Worm (Caenorhabditis elegans) whole organism, early embryonic: Measurements from ENCODE around the gene alh-12.

Experiments used
- aly-1 ChIP-seq: sonication (generic microtip); optimal IDR thresholded peaks from 2 replicates; lab custom pipeline; 2016; ENCODE audit warnings: missing genetic modification characterization, missing compliant biosample characterization
- ceh-13 ChIP-seq: fragments of 200-800 bp; sonication (Bioruptor generic); optimal IDR thresholded peaks from 2 replicates; lab custom pipeline; 2018; ENCODE audit warnings: mild to moderate bottlenecking, missing genetic modification characterization, missing compliant biosample characterization
- flt-1 ChIP-seq: fragments of 200-800 bp; sonication (Bioruptor generic); IDR thresholded peaks from 2 replicates; pipeline ENCODE4 v1.3.6; 2022; ENCODE audit warnings: missing genetic modification characterization, missing compliant biosample characterization
- tbx-37 ChIP-seq: fragments of 200-800 bp; sonication (Bioruptor generic); conservative IDR thresholded peaks from 2 replicates; pipeline ENCODE4 v1.3.6; 2022; ENCODE audit warnings: missing genetic modification reagents, missing genetic modification characterization, missing compliant biosample characterization

- TF ChIP-seq ceh-13 (GFP tag; lab: Kevin White, UChicago) (no peak), aly-1 (tag; lab: Kevin White, UChicago) (no peak), tbx-37 (GFP tag; lab: Robert Waterston, UW) (no peak), flt-1 (GFP tag; lab: Robert Waterston, UW) (no peak)
Measured at ce11 chrIII:7456640-7457039, 2.8 kb downstream of the alh-12 start, which contains the start of gene Y69F12A.1.
